Fruit fly (Drosophila melanogaster): ENCODE data around the gene CG13101.
A peak's percentile ranks its signal among the peaks of the same experiment; 100 is the strongest.

Gene CG13101

dm6 chr2L:8987251-8987937, 2.7 kb upstream of the CG13101 start:
- no peak for TF ChIP-seq repo (GFP tag; optimal IDR thresholded peaks at IDR 0.05)
- peak; percentile 41 for TF ChIP-seq Med (GFP tag)
- no peak for TF ChIP-seq bsh (GFP tag; optimal IDR thresholded peaks at IDR 0.05)
- no peak for TF ChIP-seq eve (GFP tag; optimal IDR thresholded peaks at IDR 0.05)
- no peak for TF ChIP-seq CG12071 (GFP tag; optimal IDR thresholded peaks at IDR 0.05)
- no peak for TF ChIP-seq CG6175 (GFP tag; IDR thresholded peaks at IDR 0.05)
- no peak for TF ChIP-seq dpn (GFP tag; optimal IDR thresholded peaks at IDR 0.05)
- TF ChIP-seq Pdp1 (GFP tag; optimal IDR thresholded peaks at IDR 0.05), result peak in 1 of 2 experiments; percentile 85
- peak; percentile 10 for TF ChIP-seq CG2678 (tag; optimal IDR thresholded peaks at IDR 0.05)
- peak; percentile 93 for TF ChIP-seq exex (tag; optimal IDR thresholded peaks at IDR 0.05)
- TF ChIP-seq CG11247 (GFP tag; IDR thresholded peaks at IDR 0.05), result no peak
- TF ChIP-seq BtbVII (GFP tag; optimal IDR thresholded peaks at IDR 0.05), result peak; percentile 32
- TF ChIP-seq CG9817 (tag; optimal IDR thresholded peaks at IDR 0.05), result no peak
- no peak for TF ChIP-seq Hr3 (GFP tag; optimal IDR thresholded peaks at IDR 0.05)
- TF ChIP-seq CG7556 (GFP tag; optimal IDR thresholded peaks at IDR 0.05), result no peak
- no peak for TF ChIP-seq grau (tag; optimal IDR thresholded peaks at IDR 0.05)
- TF ChIP-seq grn (GFP tag; optimal IDR thresholded peaks at IDR 0.05), result peak; percentile 31
- no peak for TF ChIP-seq trem (tag; optimal IDR thresholded peaks at IDR 0.05)
- TF ChIP-seq yki (optimal IDR thresholded peaks at IDR 0.05), result no peak
- no peak for TF ChIP-seq hbn (GFP tag; IDR thresholded peaks at IDR 0.05; ENCODE audit: partially characterized antibody)
- no peak for TF ChIP-seq sqz (GFP tag; optimal IDR thresholded peaks at IDR 0.05)
- no peak for TF ChIP-seq CG30431 (GFP tag; optimal IDR thresholded peaks at IDR 0.05)
- no peak for TF ChIP-seq Dfd (GFP tag; optimal IDR thresholded peaks at IDR 0.05)
- no peak for TF ChIP-seq CG5180 (GFP tag; optimal IDR thresholded peaks at IDR 0.05)
- no peak for TF ChIP-seq CG14667 (GFP tag; IDR thresholded peaks at IDR 0.05)
- TF ChIP-seq Sox100B (GFP tag; optimal IDR thresholded peaks at IDR 0.05), result no peak
- TF ChIP-seq CG14710 (tag; optimal IDR thresholded peaks at IDR 0.05), result no peak
- peak; percentile 79 for TF ChIP-seq sd (tag; optimal IDR thresholded peaks at IDR 0.05)
- TF ChIP-seq gro (GFP tag; optimal IDR thresholded peaks at IDR 0.05), result peak; percentile 14
- no peak for TF ChIP-seq pzg (GFP tag; optimal IDR thresholded peaks at IDR 0.05)
- no peak for TF ChIP-seq CG3838 (GFP tag; optimal IDR thresholded peaks at IDR 0.05)
- no peak for TF ChIP-seq Gsc (GFP tag; IDR thresholded peaks at IDR 0.05)
- TF ChIP-seq CG11456 (GFP tag; IDR thresholded peaks at IDR 0.05), result no peak
- peak; percentile 25 for TF ChIP-seq CG18599 (GFP tag; optimal IDR thresholded peaks at IDR 0.05)
- no peak for TF ChIP-seq Doc2 (GFP tag; IDR thresholded peaks at IDR 0.05)
- no peak for TF ChIP-seq Oli (tag; optimal IDR thresholded peaks at IDR 0.05)
- TF ChIP-seq sens (GFP tag), result peak; percentile 64
- peak; percentile 84 for TF ChIP-seq mirr (GFP tag; optimal IDR thresholded peaks at IDR 0.05)
- TF ChIP-seq CG9932 (GFP tag; IDR thresholded peaks at IDR 0.05), result no peak
- TF ChIP-seq sug (tag; optimal IDR thresholded peaks at IDR 0.05), result peak; percentile 83
- TF ChIP-seq chinmo (GFP tag; IDR thresholded peaks at IDR 0.05; ENCODE audit: partially characterized antibody), result 0 out of 4 replicates have a peak, but pooled peaks have one; percentile 44
- TF ChIP-seq Hmx (GFP tag; optimal IDR thresholded peaks at IDR 0.05), result no peak
- peak; percentile 15 for TF ChIP-seq lab (GFP tag; optimal IDR thresholded peaks at IDR 0.05)
- TF ChIP-seq CG2199 (GFP tag; IDR thresholded peaks at IDR 0.05), result no peak
- no peak for TF ChIP-seq ab (GFP tag; optimal IDR thresholded peaks at IDR 0.05)
- no peak for TF ChIP-seq CG1529 (GFP tag; optimal IDR thresholded peaks at IDR 0.05)
- TF ChIP-seq CG17186 (GFP tag; optimal IDR thresholded peaks at IDR 0.05), result no peak
- TF ChIP-seq Eip74EF (GFP tag; optimal IDR thresholded peaks at IDR 0.05), result peak in 1 of 2 experiments; percentile 67
- no peak for TF ChIP-seq HLHmδ (GFP tag; optimal IDR thresholded peaks at IDR 0.05)
- peak; percentile 13 for TF ChIP-seq CG10543 (GFP tag; optimal IDR thresholded peaks at IDR 0.05)
